Worm (Caenorhabditis elegans) whole organism, L1 larva: ENCODE data around the gene pgm-2.

Source experiments
- C16A3.4 ChIP-seq: fragments of 150-350 bp; optimal IDR thresholded peaks from 2 replicates; lab custom pipeline; 2014; ENCODE audit warnings: missing biosample characterization, missing genetic modification characterization
- C34B4.2 ChIP-seq: sonication (generic microtip); optimal IDR thresholded peaks from 2 replicates; lab custom pipeline; 2017; ENCODE audit warnings: mild to moderate bottlenecking, missing genetic modification characterization, missing compliant biosample characterization
- F16B12.6 ChIP-seq: fragments of 150-350 bp; optimal IDR thresholded peaks from 2 replicates; lab custom pipeline; 2014; ENCODE audit warnings: missing biosample characterization, missing genetic modification characterization
- Y116A8C.19 ChIP-seq: sonication (generic microtip); optimal IDR thresholded peaks from 2 replicates; lab custom pipeline; 2016; ENCODE audit warnings: missing compliant biosample characterization, missing genetic modification characterization, borderline replicate concordance
- ama-1 ChIP-seq: fragments of 150-350 bp; optimal IDR thresholded peaks from 2 replicates; lab custom pipeline; 2014
- ces-1 ChIP-seq: fragments of 150-350 bp; optimal IDR thresholded peaks from 2 replicates; lab custom pipeline; 2014; ENCODE audit warnings: missing biosample characterization, missing genetic modification reagents, missing genetic modification characterization
- dsc-1 ChIP-seq: sonication (generic microtip); optimal IDR thresholded peaks from 2 replicates; lab custom pipeline; 2016; ENCODE audit warnings: mild to moderate bottlenecking, missing genetic modification characterization, missing compliant biosample characterization
- egl-27 ChIP-seq, 2 experiments: fragments of 150-350 bp in 1 of 2; sonication (generic microtip); optimal IDR thresholded peaks; 3 replicates each; lab custom pipeline; 2017 to 2018; ENCODE audit warnings: missing biosample characterization in 2 of 2, missing genetic modification characterization in 2 of 2, missing genetic modification reagents in 2 of 2
- ets-5 ChIP-seq: fragments of 200-800 bp; sonication (Bioruptor generic); IDR thresholded peaks from 2 replicates; pipeline ENCODE4 v1.3.6; 2022; ENCODE audit warnings: missing genetic modification characterization, missing compliant biosample characterization
- fkh-8 ChIP-seq: sonication (generic microtip); optimal IDR thresholded peaks from 2 replicates; lab custom pipeline; 2016; ENCODE audit warnings: mild to moderate bottlenecking, missing genetic modification characterization, missing compliant biosample characterization
- fos-1 ChIP-seq: fragments of 150-350 bp; optimal IDR thresholded peaks from 2 replicates; lab custom pipeline; 2014; ENCODE audit warnings: missing biosample characterization, missing genetic modification characterization
- grh-1 ChIP-seq: fragments of 200-800 bp; sonication (Bioruptor generic); IDR thresholded peaks from 2 replicates; pipeline ENCODE4 v1.3.6; 2022; ENCODE audit warnings: missing genetic modification reagents, missing genetic modification characterization, missing compliant biosample characterization
- hlh-4 ChIP-seq: sonication (generic microtip); optimal IDR thresholded peaks from 2 replicates; lab custom pipeline; 2016; ENCODE audit warnings: mild to moderate bottlenecking, missing genetic modification characterization, missing compliant biosample characterization
- hpl-2 ChIP-seq: fragments of 150-350 bp; optimal IDR thresholded peaks from 2 replicates; lab custom pipeline; 2014; ENCODE audit warnings: missing biosample characterization, missing genetic modification reagents, missing genetic modification characterization
- lin-14 ChIP-seq: fragments of 200-800 bp; sonication (Bioruptor generic); optimal IDR thresholded peaks from 2 replicates; lab custom pipeline; 2018; ENCODE audit warnings: mild to moderate bottlenecking, missing genetic modification characterization, moderate library complexity, missing compliant biosample characterization
- lin-35 ChIP-seq, 2 experiments: fragments of 150-350 bp; optimal IDR thresholded peaks; 2 replicates each; lab custom pipeline; 2014; ENCODE audit warnings: missing biosample characterization in 2 of 2, missing genetic modification characterization in 2 of 2, missing genetic modification reagents in 2 of 2
- lir-3 ChIP-seq: sonication (generic microtip); optimal IDR thresholded peaks from 2 replicates; lab custom pipeline; 2016; ENCODE audit warnings: mild to moderate bottlenecking, missing genetic modification characterization, moderate library complexity, missing compliant biosample characterization; ENCODE audit not compliant: poor library complexity
- lsy-2 ChIP-seq, 2 experiments: fragments of 150-350 bp; optimal IDR thresholded peaks; 2 replicates each; lab custom pipeline; 2014; ENCODE audit warnings: missing biosample characterization in 2 of 2, missing genetic modification characterization in 2 of 2
- mab-9 ChIP-seq: fragments of 200-800 bp; sonication (Bioruptor generic); IDR thresholded peaks from 2 replicates; pipeline ENCODE4 v1.3.6; 2022; ENCODE audit warnings: missing genetic modification reagents, missing genetic modification characterization, missing compliant biosample characterization
- nhr-12 ChIP-seq: sonication (generic microtip); optimal IDR thresholded peaks from 2 replicates; lab custom pipeline; 2017; ENCODE audit warnings: missing biosample characterization, missing genetic modification characterization
- nhr-28 ChIP-seq: fragments of 150-350 bp; optimal IDR thresholded peaks from 2 replicates; lab custom pipeline; 2014; ENCODE audit warnings: missing biosample characterization, missing genetic modification characterization
- nhr-71 ChIP-seq: sonication (generic microtip); optimal IDR thresholded peaks from 2 replicates; lab custom pipeline; 2016; ENCODE audit warnings: mild to moderate bottlenecking, missing genetic modification characterization, moderate library complexity, missing compliant biosample characterization
- pag-3 ChIP-seq: sonication (generic microtip); optimal IDR thresholded peaks from 2 replicates; lab custom pipeline; 2017; ENCODE audit warnings: missing genetic modification characterization, mild to moderate bottlenecking, missing compliant biosample characterization, antibody characterized with exemption, borderline replicate concordance; ENCODE audit not compliant: insufficient read depth
- pax-3 ChIP-seq: fragments of 200-800 bp; sonication (Bioruptor generic); optimal IDR thresholded peaks from 2 replicates; lab custom pipeline; 2018; ENCODE audit warnings: mild to moderate bottlenecking, missing genetic modification characterization, moderate library complexity, missing compliant biosample characterization
- snu-23 ChIP-seq: sonication (generic microtip); optimal IDR thresholded peaks from 2 replicates; lab custom pipeline; 2016; ENCODE audit warnings: missing genetic modification characterization, missing compliant biosample characterization
- unc-30 ChIP-seq: sonication (generic microtip); optimal IDR thresholded peaks from 2 replicates; lab custom pipeline; 2017; ENCODE audit warnings: missing biosample characterization, missing genetic modification characterization
- unc-86 ChIP-seq: sonication (generic microtip); optimal IDR thresholded peaks from 2 replicates; lab custom pipeline; 2016; ENCODE audit warnings: missing genetic modification characterization, missing compliant biosample characterization
- unc-98 ChIP-seq: fragments of 200-800 bp; sonication (Bioruptor generic); IDR thresholded peaks from 2 replicates; pipeline ENCODE4 v1.3.6; 2022; ENCODE audit warnings: missing genetic modification characterization, missing compliant biosample characterization
- xbp-1 ChIP-seq: sonication (generic microtip); optimal IDR thresholded peaks from 2 replicates; lab custom pipeline; 2016; ENCODE audit warnings: missing genetic modification characterization, missing compliant biosample characterization
- ztf-11 ChIP-seq, 2 experiments: sonication (generic microtip); optimal IDR thresholded peaks; 2 replicates each; lab custom pipeline; 2016 to 2017; ENCODE audit warnings: missing genetic modification characterization in 2 of 2, missing biosample characterization in 1 of 2, missing compliant biosample characterization in 1 of 2

Gene pgm-2

DNA sequence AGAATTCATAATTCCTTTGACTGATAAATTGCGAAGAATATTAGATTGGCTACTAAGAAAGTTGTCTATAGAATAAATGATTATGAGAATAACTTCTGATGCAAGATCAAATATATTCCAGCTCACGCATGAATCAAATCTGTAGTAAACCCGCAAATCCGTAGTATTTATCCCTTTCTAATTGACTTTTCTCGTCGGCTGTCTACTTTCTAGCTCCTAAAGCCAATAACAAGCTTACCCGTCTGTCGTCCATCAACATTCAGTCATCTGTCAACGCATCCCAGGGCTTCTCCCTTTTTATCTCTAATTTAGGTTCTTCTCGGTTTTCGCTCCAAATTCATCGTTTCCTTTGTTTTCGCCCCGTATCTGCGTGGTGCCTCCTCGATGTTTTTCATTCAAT is 49.7 kb downstream of the pgm-2 start (continued):
- TF ChIP-seq ces-1 (GFP tag; lab: Kevin White, UChicago) (no peak), fkh-8 (peak; percentile 21), egl-27 (tag; optimal IDR thresholded peaks at IDR 0.05; lab: Kevin White, UChicago) (no peak), lin-35 (GFP tag; optimal IDR thresholded peaks at IDR 0.05; lab: Kevin White, UChicago) (no peak), C34B4.2 (tag; lab: Kevin White, UChicago) (no peak), lir-3 (no peak), xbp-1 (tag; lab: Kevin White, UChicago) (no peak), fos-1 (tag; lab: Kevin White, UChicago) (no peak), grh-1 (no peak), nhr-12 (tag; lab: Kevin White, UChicago) (no peak), unc-98 (no peak), snu-23 (GFP tag; lab: Kevin White, UChicago) (no peak), nhr-71 (tag; lab: Kevin White, UChicago) (peak; percentile 10), dsc-1 (tag; lab: Kevin White, UChicago) (peak; percentile 78), unc-86 (tag; lab: Kevin White, UChicago) (no peak), pax-3 (no peak), ets-5 (GFP tag; lab: Robert Waterston, UW) (no peak), ztf-11 (tag; optimal IDR thresholded peaks at IDR 0.05; lab: Kevin White, UChicago) (no peak), hlh-4 (tag; lab: Kevin White, UChicago) (no peak)

ce11 chrIII:13350964-13351363 is 51.8 kb downstream of the pgm-2 start:
- TF ChIP-seq mab-9 (GFP tag; lab: Robert Waterston, UW) (no peak), F16B12.6 (tag; lab: Kevin White, UChicago) (no peak), nhr-71 (tag; lab: Kevin White, UChicago) (peak; percentile 3), pag-3 (tag; lab: Kevin White, UChicago) (no peak), nhr-28 (tag; lab: Kevin White, UChicago) (no peak), Y116A8C.19 (no peak), ama-1 (no peak), hpl-2 (GFP tag; lab: Kevin White, UChicago) (no peak), lsy-2 (tag; optimal IDR thresholded peaks at IDR 0.05; lab: Kevin White, UChicago) (peak in 1 of 2 experiments; percentile 12), lin-14 (GFP tag; lab: Kevin White, UChicago) (peak; percentile 66), dsc-1 (tag; lab: Kevin White, UChicago) (no peak), C16A3.4 (tag; lab: Kevin White, UChicago) (no peak), unc-30 (tag; lab: Kevin White, UChicago) (no peak)
